Fruit fly (Drosophila melanogaster): Measurements from ENCODE around the gene t-cup.

t-cup gene

dm6 chr2L:12483866-12484554, 13.1 kb downstream of the t-cup start:
- peak; percentile 96 for TF ChIP-seq Pif1A (GFP tag; optimal IDR thresholded peaks at IDR 0.05)
- peak; percentile 97 for TF ChIP-seq CG15710 (tag; optimal IDR thresholded peaks at IDR 0.05)
- peak; percentile 91 for TF ChIP-seq rn (GFP tag; IDR thresholded peaks at IDR 0.05)
- TF ChIP-seq Pif1B (GFP tag; optimal IDR thresholded peaks at IDR 0.05): peak; percentile 96
- TF ChIP-seq D1 (tag; optimal IDR thresholded peaks at IDR 0.05): peak; percentile 79
- TF ChIP-seq CG17806 (tag; optimal IDR thresholded peaks at IDR 0.05): peak; percentile 95
- TF ChIP-seq CG8301 (tag; optimal IDR thresholded peaks at IDR 0.05): peak; percentile 96
- TF ChIP-seq CG13204 (GFP tag; optimal IDR thresholded peaks at IDR 0.05): peak; percentile 86
- TF ChIP-seq gl (tag; optimal IDR thresholded peaks at IDR 0.05): peak; percentile 92
- TF ChIP-seq CG10348 (GFP tag; IDR thresholded peaks at IDR 0.05): peak; percentile 86
- TF ChIP-seq CG32121 (GFP tag; IDR thresholded peaks at IDR 0.05): peak; percentile 96
- TF ChIP-seq CG9948 (tag; optimal IDR thresholded peaks at IDR 0.05): peak; percentile 95
- TF ChIP-seq CG8159 (tag; optimal IDR thresholded peaks at IDR 0.05): peak; percentile 95
- peak; percentile 95 for TF ChIP-seq Ets98B (GFP tag; IDR thresholded peaks at IDR 0.05)
- TF ChIP-seq CG4496 (GFP tag; IDR thresholded peaks at IDR 0.05): peak; percentile 96
- TF ChIP-seq Snoo (tag; optimal IDR thresholded peaks at IDR 0.05): peak; percentile 93
- peak; percentile 94 for TF ChIP-seq CG34367 (tag; optimal IDR thresholded peaks at IDR 0.05)
- TF ChIP-seq fd96Ca (GFP tag; IDR thresholded peaks at IDR 0.05): peak; percentile 95
- peak; percentile 89 for TF ChIP-seq CG12605 (GFP tag; IDR thresholded peaks at IDR 0.05)
- TF ChIP-seq EcR (GFP tag; optimal IDR thresholded peaks at IDR 0.05): peak; percentile 70
- peak; percentile 96 for TF ChIP-seq CG14655 (GFP tag; optimal IDR thresholded peaks at IDR 0.05)

- TF ChIP-seq CG17806 (tag; optimal IDR thresholded peaks at IDR 0.05) (no peak), fd96Ca (GFP tag; IDR thresholded peaks at IDR 0.05) (no peak), CG13204 (GFP tag; optimal IDR thresholded peaks at IDR 0.05) (no peak), Pif1B (GFP tag; optimal IDR thresholded peaks at IDR 0.05) (no peak), CG34367 (tag; optimal IDR thresholded peaks at IDR 0.05) (no peak)
Observed at dm6 chr2L:12483519-12483865, 13.6 kb downstream of the t-cup start.

DNA sequence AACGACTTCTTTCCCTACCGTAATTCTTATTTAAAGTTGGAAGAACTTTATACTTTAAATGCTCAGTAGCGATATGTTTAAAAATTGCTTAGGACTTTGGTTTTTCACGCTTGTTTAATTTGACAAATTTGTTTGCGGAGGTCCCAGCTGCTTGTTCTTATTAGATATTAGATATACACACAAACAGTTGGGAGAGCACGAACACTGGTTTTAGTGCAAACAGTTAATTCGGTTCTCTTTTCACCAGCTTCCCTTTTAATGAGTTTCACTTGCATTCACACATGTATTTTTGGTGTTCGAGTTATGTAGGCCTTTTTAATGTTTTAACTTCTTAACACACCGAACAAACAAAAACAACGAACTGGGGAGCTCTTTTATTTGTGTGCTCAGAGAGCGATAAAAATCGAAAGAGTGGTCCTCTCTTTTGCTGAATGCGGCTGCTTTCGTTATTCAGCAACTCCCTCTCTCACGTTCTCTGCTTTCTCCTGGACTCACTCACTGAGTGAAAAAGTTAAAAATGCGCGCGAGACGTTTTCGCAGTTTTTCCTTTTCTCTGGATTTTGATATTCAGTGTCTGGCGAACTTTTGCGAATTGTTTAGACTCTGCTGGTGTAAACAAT, 14.3 kb downstream of the t-cup start:
- TF ChIP-seq fd96Ca (GFP tag; IDR thresholded peaks at IDR 0.05) (no peak), CG8159 (tag; optimal IDR thresholded peaks at IDR 0.05) (no peak), CG34367 (tag; optimal IDR thresholded peaks at IDR 0.05) (no peak), Pif1B (GFP tag; optimal IDR thresholded peaks at IDR 0.05) (peak; percentile 7), rn (GFP tag; IDR thresholded peaks at IDR 0.05) (no peak), Ets98B (GFP tag; IDR thresholded peaks at IDR 0.05) (peak; percentile 22; the same call in 1 of the 2 replicates), CG32121 (GFP tag; IDR thresholded peaks at IDR 0.05) (no peak), CG4496 (GFP tag; IDR thresholded peaks at IDR 0.05) (peak; percentile 46; the same call in 2 of the 3 replicates), gl (tag; optimal IDR thresholded peaks at IDR 0.05) (peak; percentile 57), D1 (tag; optimal IDR thresholded peaks at IDR 0.05) (peak; percentile 3)

DNA sequence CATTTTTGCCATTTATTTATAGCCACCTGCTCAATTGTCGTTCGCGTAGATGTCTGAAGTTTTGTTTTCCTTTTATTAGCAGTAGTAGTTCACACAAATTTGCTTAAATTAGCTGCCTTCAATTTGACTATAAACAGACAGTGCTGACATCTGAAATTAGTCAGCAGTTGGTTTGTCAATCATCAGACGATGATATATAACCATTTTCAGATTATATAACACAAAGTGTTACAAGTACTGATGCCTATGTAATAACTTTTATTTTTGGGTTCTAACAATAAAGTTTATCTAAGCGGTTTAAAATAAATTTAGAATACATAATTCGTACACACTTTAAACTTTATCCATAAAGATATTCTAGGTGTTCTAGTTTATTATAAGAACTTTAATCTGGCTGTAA, 15.4 kb downstream of the t-cup start:
- no peak for TF ChIP-seq CG34367 (tag; optimal IDR thresholded peaks at IDR 0.05)
- TF ChIP-seq CG8301 (tag; optimal IDR thresholded peaks at IDR 0.05): no peak
- TF ChIP-seq CG4496 (GFP tag; IDR thresholded peaks at IDR 0.05): no peak
- TF ChIP-seq Pif1B (GFP tag; optimal IDR thresholded peaks at IDR 0.05): no peak
- TF ChIP-seq Snoo (tag; optimal IDR thresholded peaks at IDR 0.05): no peak
- TF ChIP-seq fd96Ca (GFP tag; IDR thresholded peaks at IDR 0.05): no peak
- no peak for TF ChIP-seq CG17806 (tag; optimal IDR thresholded peaks at IDR 0.05)
- no peak for TF ChIP-seq CG14655 (GFP tag; optimal IDR thresholded peaks at IDR 0.05)
- TF ChIP-seq CG32121 (GFP tag; IDR thresholded peaks at IDR 0.05): no peak
- no peak for TF ChIP-seq gl (tag; optimal IDR thresholded peaks at IDR 0.05)
- TF ChIP-seq EcR (GFP tag; optimal IDR thresholded peaks at IDR 0.05): no peak
- no peak for TF ChIP-seq CG15710 (tag; optimal IDR thresholded peaks at IDR 0.05)
- TF ChIP-seq Ets98B (GFP tag; IDR thresholded peaks at IDR 0.05): no peak
- TF ChIP-seq D1 (tag; optimal IDR thresholded peaks at IDR 0.05): no peak
- TF ChIP-seq CG13204 (GFP tag; optimal IDR thresholded peaks at IDR 0.05): no peak
- TF ChIP-seq CG10348 (GFP tag; IDR thresholded peaks at IDR 0.05): no peak
- no peak for TF ChIP-seq CG12605 (GFP tag; IDR thresholded peaks at IDR 0.05)
- no peak for TF ChIP-seq Pif1A (GFP tag; optimal IDR thresholded peaks at IDR 0.05)
- TF ChIP-seq CG9948 (tag; optimal IDR thresholded peaks at IDR 0.05): no peak
- TF ChIP-seq rn (GFP tag; IDR thresholded peaks at IDR 0.05): no peak

dm6 chr2L:12480846-12481245, 16.3 kb downstream of the t-cup start:
- 0 out of 3 replicates have a peak, but pooled peaks have one; percentile 13 for TF ChIP-seq CG4496 (GFP tag; IDR thresholded peaks at IDR 0.05)
- TF ChIP-seq CG15710 (tag; optimal IDR thresholded peaks at IDR 0.05): no peak
- TF ChIP-seq rn (GFP tag; IDR thresholded peaks at IDR 0.05): no peak
- peak; percentile 73 for TF ChIP-seq gl (tag; optimal IDR thresholded peaks at IDR 0.05)
- no peak for TF ChIP-seq CG12605 (GFP tag; IDR thresholded peaks at IDR 0.05)
- TF ChIP-seq Ets98B (GFP tag; IDR thresholded peaks at IDR 0.05): peak; percentile 32; the same call in 1 of the 2 replicates
- TF ChIP-seq Snoo (tag; optimal IDR thresholded peaks at IDR 0.05): no peak
- peak; percentile 3 for TF ChIP-seq CG13204 (GFP tag; optimal IDR thresholded peaks at IDR 0.05)
- TF ChIP-seq Pif1B (GFP tag; optimal IDR thresholded peaks at IDR 0.05): no peak
- no peak for TF ChIP-seq CG34367 (tag; optimal IDR thresholded peaks at IDR 0.05)
- no peak for TF ChIP-seq Pif1A (GFP tag; optimal IDR thresholded peaks at IDR 0.05)
- no peak for TF ChIP-seq CG17806 (tag; optimal IDR thresholded peaks at IDR 0.05)
- TF ChIP-seq CG10348 (GFP tag; IDR thresholded peaks at IDR 0.05): no peak
- no peak for TF ChIP-seq CG9948 (tag; optimal IDR thresholded peaks at IDR 0.05)
- TF ChIP-seq fd96Ca (GFP tag; IDR thresholded peaks at IDR 0.05): no peak
- no peak for TF ChIP-seq CG14655 (GFP tag; optimal IDR thresholded peaks at IDR 0.05)
- TF ChIP-seq EcR (GFP tag; optimal IDR thresholded peaks at IDR 0.05): no peak
- TF ChIP-seq CG32121 (GFP tag; IDR thresholded peaks at IDR 0.05): no peak
- TF ChIP-seq D1 (tag; optimal IDR thresholded peaks at IDR 0.05): no peak
- TF ChIP-seq CG8159 (tag; optimal IDR thresholded peaks at IDR 0.05): no peak
- no peak for TF ChIP-seq CG8301 (tag; optimal IDR thresholded peaks at IDR 0.05)
